Fruit fly (Drosophila melanogaster) whole organism, prepupa: ENCODE measurements around the gene Ubi-p5E.

ENCODE experiments used
- Blimp-1 ChIP-seq: fragments of 200-800 bp; sonication (Bioruptor generic); optimal IDR thresholded peaks from 3 replicates; lab custom pipeline; 2017; ENCODE audit warnings: missing biosample characterization, missing genetic modification characterization, mild to moderate bottlenecking, moderate library complexity, missing genetic modification reagents
- CG10631 ChIP-seq: fragments of 200-800 bp; sonication (Bioruptor generic); optimal IDR thresholded peaks from 2 replicates; lab custom pipeline; 2016; ENCODE audit warnings: missing biosample characterization, missing genetic modification characterization
- CG10669 ChIP-seq: fragments of 200-800 bp; sonication (Bioruptor generic); optimal IDR thresholded peaks from 3 replicates; lab custom pipeline; 2018; ENCODE audit warnings: missing biosample characterization, mild to moderate bottlenecking, missing genetic modification characterization, moderate library complexity
- CG11294 ChIP-seq: fragments of 200-800 bp; sonication (Bioruptor generic); IDR thresholded peaks from 2 replicates; pipeline ENCODE4 v1.3.6; 2022; ENCODE audit warnings: missing biosample characterization, missing genetic modification characterization
- CG11762 ChIP-seq: fragments of 200-800 bp; sonication (Bioruptor generic); optimal IDR thresholded peaks from 3 replicates; lab custom pipeline; 2016; ENCODE audit warnings: missing biosample characterization, missing genetic modification characterization; ENCODE audit not compliant: insufficient read depth
- CG11902 ChIP-seq: fragments of 200-800 bp; sonication (Bioruptor generic); optimal IDR thresholded peaks from 3 replicates; lab custom pipeline; 2016; ENCODE audit warnings: missing biosample characterization, missing genetic modification characterization
- CG15336 ChIP-seq: fragments of 200-800 bp; sonication (Bioruptor generic); IDR thresholded peaks from 2 replicates; pipeline ENCODE4 v1.3.6; 2022; ENCODE audit warnings: missing biosample characterization, missing genetic modification characterization
- CG31627 ChIP-seq: fragments of 200-800 bp; sonication (Bioruptor generic); optimal IDR thresholded peaks from 3 replicates; lab custom pipeline; 2016; ENCODE audit warnings: missing biosample characterization, missing genetic modification characterization
- CG32006 ChIP-seq: fragments of 200-800 bp; sonication (Bioruptor generic); optimal IDR thresholded peaks from 3 replicates; lab custom pipeline; 2017; ENCODE audit warnings: missing biosample characterization, mild to moderate bottlenecking, missing genetic modification characterization
- CG34406 ChIP-seq: fragments of 200-800 bp; sonication (Bioruptor generic); optimal IDR thresholded peaks from 3 replicates; lab custom pipeline; 2016; ENCODE audit warnings: missing biosample characterization, missing genetic modification characterization
- CG3919 ChIP-seq: fragments of 200-800 bp; sonication (Bioruptor generic); optimal IDR thresholded peaks from 3 replicates; lab custom pipeline; 2016; ENCODE audit warnings: missing biosample characterization, missing genetic modification characterization
- CG6163 ChIP-seq: fragments of 200-800 bp; sonication (Bioruptor generic); IDR thresholded peaks from 3 replicates; pipeline ENCODE4 v1.3.6; 2022; ENCODE audit warnings: missing biosample characterization, missing genetic modification characterization
- CG6792 ChIP-seq: fragments of 200-800 bp; sonication (Bioruptor generic); optimal IDR thresholded peaks from 3 replicates; lab custom pipeline; 2016; ENCODE audit warnings: missing biosample characterization, missing genetic modification characterization
- CG6808 ChIP-seq: fragments of 200-800 bp; sonication (Bioruptor generic); optimal IDR thresholded peaks from 3 replicates; lab custom pipeline; 2017; ENCODE audit warnings: missing biosample characterization, missing genetic modification characterization, mild to moderate bottlenecking, moderate library complexity, missing genetic modification reagents
- CG6854 ChIP-seq: fragments of 200-800 bp; sonication (Bioruptor generic); optimal IDR thresholded peaks from 2 replicates; lab custom pipeline; 2017; ENCODE audit warnings: missing biosample characterization, mild to moderate bottlenecking, missing genetic modification characterization
- CG7368 ChIP-seq: fragments of 200-800 bp; sonication (Bioruptor generic); optimal IDR thresholded peaks from 3 replicates; lab custom pipeline; 2016; ENCODE audit warnings: missing biosample characterization, missing genetic modification characterization
- CG8319 ChIP-seq: fragments of 200-800 bp; sonication (Bioruptor generic); optimal IDR thresholded peaks from 3 replicates; lab custom pipeline; 2016; ENCODE audit warnings: missing biosample characterization, missing genetic modification characterization
- CG8632 ChIP-seq: fragments of 200-800 bp; sonication (Bioruptor generic); optimal IDR thresholded peaks from 3 replicates; lab custom pipeline; 2016; ENCODE audit warnings: missing biosample characterization, missing genetic modification characterization
- CG9139 ChIP-seq: fragments of 200-800 bp; sonication (Bioruptor generic); optimal IDR thresholded peaks from 3 replicates; lab custom pipeline; 2017; ENCODE audit warnings: missing biosample characterization, mild to moderate bottlenecking, missing genetic modification characterization
- Eip75B ChIP-seq: fragments of 200-800 bp; sonication (Bioruptor generic); optimal IDR thresholded peaks from 3 replicates; lab custom pipeline; 2016; ENCODE audit warnings: missing biosample characterization, missing genetic modification characterization
- Eip78C ChIP-seq: fragments of 200-800 bp; sonication (Bioruptor generic); peaks from one replicate; lab custom pipeline; 2016; ENCODE audit warnings: missing biosample characterization, missing genetic modification characterization
- Eip93F ChIP-seq: fragments of 200-800 bp; sonication (Bioruptor generic); optimal IDR thresholded peaks from 2 replicates; lab custom pipeline; 2016; ENCODE audit warnings: missing biosample characterization, mild to moderate bottlenecking, missing genetic modification characterization
- Ets21C ChIP-seq: fragments of 200-800 bp; sonication (Bioruptor generic); optimal IDR thresholded peaks from 3 replicates; lab custom pipeline; 2016; ENCODE audit warnings: missing biosample characterization, missing genetic modification characterization
- Ets96B ChIP-seq: fragments of 200-800 bp; optimal IDR thresholded peaks from 2 replicates; lab custom pipeline; 2019; ENCODE audit warnings: missing biosample characterization, mild to moderate bottlenecking, missing genetic modification characterization, moderate library complexity
- Gug ChIP-seq: fragments of 200-800 bp; sonication (Bioruptor generic); IDR thresholded peaks from 2 replicates; pipeline ENCODE4 v1.3.6; 2022; ENCODE audit warnings: missing biosample characterization, missing genetic modification characterization
- Hr39 ChIP-seq: fragments of 200-800 bp; sonication (Bioruptor generic); optimal IDR thresholded peaks from 2 replicates; lab custom pipeline; 2016; ENCODE audit warnings: missing biosample characterization, missing genetic modification characterization
- Hr4 ChIP-seq: fragments of 200-800 bp; sonication (Bioruptor generic); optimal IDR thresholded peaks from 3 replicates; lab custom pipeline; 2016; ENCODE audit warnings: missing biosample characterization, missing genetic modification characterization
- OdsH ChIP-seq: fragments of 200-800 bp; sonication (Bioruptor generic); optimal IDR thresholded peaks from 3 replicates; lab custom pipeline; 2016; ENCODE audit warnings: missing biosample characterization, missing genetic modification characterization
- Smox ChIP-seq: fragments of 200-800 bp; sonication (Bioruptor generic); optimal IDR thresholded peaks from 3 replicates; lab custom pipeline; 2016; ENCODE audit warnings: missing biosample characterization, missing genetic modification characterization
- Sox102F ChIP-seq: fragments of 200-800 bp; sonication (Bioruptor generic); optimal IDR thresholded peaks from 2 replicates; lab custom pipeline; 2016; ENCODE audit warnings: missing biosample characterization, mild to moderate bottlenecking, missing genetic modification characterization
- Sox14 ChIP-seq: fragments of 200-800 bp; sonication (Bioruptor generic); optimal IDR thresholded peaks from 3 replicates; lab custom pipeline; 2016; ENCODE audit warnings: missing biosample characterization, missing genetic modification characterization
- Sox15 ChIP-seq: fragments of 200-800 bp; sonication (Bioruptor generic); optimal IDR thresholded peaks from 3 replicates; lab custom pipeline; 2016; ENCODE audit warnings: missing biosample characterization, missing genetic modification characterization
- acj6 ChIP-seq: fragments of 200-800 bp; sonication (Bioruptor generic); optimal IDR thresholded peaks from 3 replicates; lab custom pipeline; 2016; ENCODE audit warnings: missing biosample characterization, missing genetic modification characterization
- cyc ChIP-seq: fragments of 200-800 bp; sonication (Bioruptor generic); optimal IDR thresholded peaks from 3 replicates; lab custom pipeline; 2016; ENCODE audit warnings: missing biosample characterization, missing genetic modification characterization
- dac ChIP-seq: fragments of 200-800 bp; sonication (Bioruptor generic); optimal IDR thresholded peaks from 2 replicates; lab custom pipeline; 2017; ENCODE audit warnings: missing biosample characterization, mild to moderate bottlenecking, missing genetic modification characterization
- dsx ChIP-seq: fragments of 200-800 bp; optimal IDR thresholded peaks from 3 replicates; lab custom pipeline; 2019; ENCODE audit warnings: missing biosample characterization, mild to moderate bottlenecking, missing genetic modification characterization, moderate library complexity; ENCODE audit not compliant: poor library complexity, severe bottlenecking
- eg ChIP-seq: fragments of 200-800 bp; sonication (Bioruptor generic); IDR thresholded peaks from 3 replicates; pipeline ENCODE4 v1.3.6; 2022; ENCODE audit warnings: missing biosample characterization, missing genetic modification characterization
- fd59A ChIP-seq: fragments of 200-800 bp; sonication (Bioruptor generic); optimal IDR thresholded peaks from 2 replicates; lab custom pipeline; 2017; ENCODE audit warnings: missing biosample characterization, mild to moderate bottlenecking, missing genetic modification characterization, missing genetic modification reagents
- fkh ChIP-seq: fragments of 200-800 bp; sonication (Bioruptor generic); optimal IDR thresholded peaks from 3 replicates; lab custom pipeline; 2017; ENCODE audit warnings: missing biosample characterization, mild to moderate bottlenecking, missing genetic modification characterization, moderate library complexity
- lz ChIP-seq: fragments of 200-800 bp; sonication (Bioruptor generic); optimal IDR thresholded peaks from 3 replicates; lab custom pipeline; 2016; ENCODE audit warnings: missing biosample characterization, missing genetic modification characterization
- net ChIP-seq: fragments of 200-800 bp; sonication (Bioruptor generic); optimal IDR thresholded peaks from 3 replicates; lab custom pipeline; 2016; ENCODE audit warnings: missing biosample characterization, missing genetic modification characterization
- pdm3 ChIP-seq: fragments of 200-800 bp; sonication (Bioruptor generic); optimal IDR thresholded peaks from 3 replicates; lab custom pipeline; 2016; ENCODE audit warnings: missing biosample characterization, missing genetic modification characterization
- salr ChIP-seq, 2 experiments: fragments of 200-800 bp; sonication (Bioruptor generic); optimal IDR thresholded peaks; 3 replicates each; lab custom pipeline; 2016 to 2018; ENCODE audit warnings: missing biosample characterization in 2 of 2, missing genetic modification characterization in 2 of 2, mild to moderate bottlenecking in 1 of 2
- spab ChIP-seq: fragments of 200-800 bp; sonication (Bioruptor generic); optimal IDR thresholded peaks from 2 replicates; lab custom pipeline; 2017; ENCODE audit warnings: missing biosample characterization, mild to moderate bottlenecking, missing genetic modification characterization, missing genetic modification reagents
- ss ChIP-seq, 2 experiments: fragments of 200-800 bp; sonication (Bioruptor generic); optimal IDR thresholded peaks; 2 replicates in 1 of 2; 3 replicates in 1 of 2; lab custom pipeline; 2017 to 2018; ENCODE audit warnings: mild to moderate bottlenecking in 2 of 2, missing biosample characterization in 2 of 2, missing genetic modification characterization in 2 of 2, moderate library complexity in 1 of 2
- topi ChIP-seq: fragments of 200-800 bp; sonication (Bioruptor generic); optimal IDR thresholded peaks from 3 replicates; lab custom pipeline; 2016; ENCODE audit warnings: missing biosample characterization, missing genetic modification characterization
- vri ChIP-seq: fragments of 200-800 bp; sonication (Bioruptor generic); optimal IDR thresholded peaks from 3 replicates; lab custom pipeline; 2016; ENCODE audit warnings: missing biosample characterization, mild to moderate bottlenecking, missing genetic modification characterization

Ubi-p5E gene

DNA sequence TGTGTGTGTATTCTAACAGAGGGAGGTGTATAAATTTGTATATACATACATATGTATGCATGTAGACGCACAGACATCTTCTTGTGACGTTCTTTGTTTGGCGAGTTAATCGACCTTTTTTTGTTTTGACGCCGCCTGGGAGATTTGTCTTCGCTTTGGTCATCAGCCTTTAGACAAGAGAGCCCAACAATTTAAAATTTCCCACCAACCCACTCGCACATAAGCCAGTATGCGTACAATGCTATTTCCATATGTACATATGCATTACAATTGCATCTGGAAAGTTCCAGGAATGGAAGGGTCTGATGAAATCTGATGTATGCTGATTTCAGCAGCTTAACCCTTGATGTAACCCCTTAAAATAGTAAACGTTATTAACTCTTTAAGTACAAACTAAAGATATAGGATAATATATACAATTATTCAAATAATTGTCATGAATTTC, at the start of gene Ubi-p5E:
Gene Ubi-p5E (minus strand): TSS at position 19 of the 445 bp plus-strand sequence.
- TF ChIP-seq CG11762 (no peak), CG31627 (GFP tag; lab: Kevin White, UChicago) (no peak), Hr4 (GFP tag; lab: Kevin White, UChicago) (no peak), CG6163 (GFP tag; lab: Robert Waterston, UW) (no peak), Eip93F (peak; percentile 12), CG8319 (GFP tag; lab: Kevin White, UChicago) (no peak), Smox (no peak), Sox14 (GFP tag; lab: Kevin White, UChicago) (no peak), CG10631 (GFP tag; lab: Kevin White, UChicago) (no peak), CG3919 (GFP tag; lab: Kevin White, UChicago) (no peak), CG6792 (GFP tag; lab: Kevin White, UChicago) (no peak), CG34406 (GFP tag; lab: Kevin White, UChicago) (no peak), Blimp-1 (no peak), CG11902 (GFP tag; lab: Kevin White, UChicago) (no peak), CG11294 (GFP tag; lab: Robert Waterston, UW) (no peak), Eip78C (GFP tag; lab: Kevin White, UChicago) (peak; percentile 25), CG8632 (GFP tag; lab: Kevin White, UChicago) (no peak), salr (GFP tag; optimal IDR thresholded peaks at IDR 0.05; lab: Kevin White, UChicago) (no peak), CG9139 (GFP tag; lab: Kevin White, UChicago) (no peak), acj6 (no peak), topi (GFP tag; lab: Kevin White, UChicago) (no peak), Ets96B (tag; lab: Kevin White, UChicago) (no peak), ss (GFP tag; optimal IDR thresholded peaks at IDR 0.05; lab: Kevin White, UChicago) (peak in 1 of 2 experiments; percentile 11), fkh (GFP tag; lab: Kevin White, UChicago) (peak; percentile 55), CG15336 (no peak), cyc (GFP tag; lab: Kevin White, UChicago) (no peak)

DNA sequence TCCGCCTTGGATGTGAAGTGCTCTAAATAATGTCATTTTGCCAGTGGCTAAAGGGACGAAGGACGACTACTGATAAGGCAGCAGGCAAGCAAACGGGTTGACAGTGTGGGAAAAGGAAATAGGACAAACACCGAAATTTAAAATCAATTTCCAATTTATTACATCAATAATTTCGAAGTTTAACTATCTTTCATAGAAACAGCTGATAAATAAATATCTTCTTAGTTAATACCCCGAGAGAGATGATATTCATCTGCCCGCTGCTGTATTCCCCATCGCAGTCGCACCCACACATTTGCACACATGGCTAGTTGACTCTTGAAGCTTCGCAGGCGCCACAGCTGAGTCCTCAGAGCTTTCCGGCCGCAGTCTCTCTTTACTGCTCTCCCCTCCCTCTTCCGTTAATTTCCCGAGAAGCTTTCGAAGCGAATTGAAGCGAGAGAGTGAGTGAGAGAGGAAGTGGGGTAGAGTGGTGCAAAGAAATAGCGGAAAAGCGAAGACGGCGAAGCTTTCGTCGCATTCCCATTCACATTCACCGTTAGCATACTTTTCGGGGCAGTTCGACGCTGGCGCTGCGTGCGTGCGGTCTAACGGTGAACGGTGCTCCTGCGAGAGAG, 37.5 kb upstream of the Ubi-p5E start:
- TF ChIP-seq pdm3 (GFP tag; lab: Kevin White, UChicago), result peak; percentile 50
- peak; percentile 30 for TF ChIP-seq Sox14 (GFP tag; lab: Kevin White, UChicago)
- peak; percentile 12 for TF ChIP-seq CG9139 (GFP tag; lab: Kevin White, UChicago)
- peak; percentile 57 for TF ChIP-seq CG32006 (GFP tag; lab: Kevin White, UChicago)
- peak; percentile 27 for TF ChIP-seq topi (GFP tag; lab: Kevin White, UChicago)
- peak; percentile 42 for TF ChIP-seq CG6808
- no peak for TF ChIP-seq Sox15
- peak; percentile 37 for TF ChIP-seq CG6792 (GFP tag; lab: Kevin White, UChicago)
- peak; percentile 64; the same call in 2 of the 3 replicates for TF ChIP-seq eg (GFP tag; lab: Robert Waterston, UW)
- TF ChIP-seq CG11294 (GFP tag; lab: Robert Waterston, UW), result no peak; the same call in 1 of the 2 replicates
- no peak for TF ChIP-seq dac
- peak; percentile 60 for TF ChIP-seq CG15336
- TF ChIP-seq dsx, result peak; percentile 48
- TF ChIP-seq CG10669, result peak; percentile 31
- TF ChIP-seq Eip75B (GFP tag; lab: Kevin White, UChicago), result peak; percentile 21
- peak; percentile 25 for TF ChIP-seq Hr39 (GFP tag; lab: Kevin White, UChicago)
- TF ChIP-seq vri (GFP tag; lab: Kevin White, UChicago), result no peak
- no peak for TF ChIP-seq Sox102F (GFP tag; lab: Kevin White, UChicago)
- peak; percentile 85 for TF ChIP-seq Eip78C (GFP tag; lab: Kevin White, UChicago)
- peak; percentile 15 for TF ChIP-seq fd59A
- peak; percentile 37 for TF ChIP-seq spab
- no peak for TF ChIP-seq salr (GFP tag; optimal IDR thresholded peaks at IDR 0.05; lab: Kevin White, UChicago)
- peak; percentile 13 for TF ChIP-seq CG7368 (GFP tag; lab: Kevin White, UChicago)
- TF ChIP-seq Ets21C (GFP tag; lab: Kevin White, UChicago), result no peak
- peak; percentile 42 for TF ChIP-seq CG10631 (GFP tag; lab: Kevin White, UChicago)
- no peak for TF ChIP-seq CG6854 (GFP tag; lab: Kevin White, UChicago)
- peak; percentile 26 for TF ChIP-seq net (GFP tag; lab: Kevin White, UChicago)
- peak; percentile 55 for TF ChIP-seq OdsH (GFP tag; lab: Kevin White, UChicago)
- peak; percentile 32 for TF ChIP-seq cyc (GFP tag; lab: Kevin White, UChicago)
- peak; percentile 31 for TF ChIP-seq acj6
- TF ChIP-seq Gug, result peak; percentile 42
- no peak for TF ChIP-seq CG11762
- peak; percentile 29 for TF ChIP-seq lz (GFP tag; lab: Kevin White, UChicago)
